Worm (Caenorhabditis elegans) whole organism, young adult: Measurements from ENCODE around the gene dtmk-1.

Experiments
- F52B5.7 ChIP-seq: sonication (generic microtip); optimal IDR thresholded peaks from 2 replicates; lab custom pipeline; 2016; ENCODE audit warnings: mild to moderate bottlenecking, missing genetic modification characterization, missing compliant biosample characterization
- Y53G8AR.9 ChIP-seq: fragments of 200-800 bp; sonication (Bioruptor generic); conservative IDR thresholded peaks from 2 replicates; pipeline ENCODE4 v1.3.6; 2022; ENCODE audit warnings: missing genetic modification reagents, missing genetic modification characterization, missing compliant biosample characterization
- Y56A3A.18 ChIP-seq: fragments of 200-800 bp; sonication (Bioruptor generic); IDR thresholded peaks from 2 replicates; pipeline ENCODE4 v1.3.6; 2022; ENCODE audit warnings: missing genetic modification reagents, missing genetic modification characterization, missing compliant biosample characterization
- Y67H2A.10 ChIP-seq: fragments of 200-800 bp; sonication (Bioruptor generic); conservative IDR thresholded peaks from 2 replicates; pipeline ENCODE4 v1.3.6; 2022; ENCODE audit warnings: missing genetic modification reagents, missing genetic modification characterization, missing compliant biosample characterization
- ccch-3 ChIP-seq: fragments of 200-800 bp; sonication (Bioruptor generic); optimal IDR thresholded peaks from 2 replicates; lab custom pipeline; 2018; ENCODE audit warnings: mild to moderate bottlenecking, missing genetic modification characterization, missing compliant biosample characterization
- cebp-2 ChIP-seq: fragments of 200-800 bp; sonication (Bioruptor generic); IDR thresholded peaks from 2 replicates; pipeline ENCODE4 v1.3.6; 2022; ENCODE audit warnings: missing genetic modification characterization, missing compliant biosample characterization
- egl-44 ChIP-seq: fragments of 200-800 bp; sonication (Bioruptor generic); IDR thresholded peaks from 2 replicates; pipeline ENCODE4 v1.3.6; 2022; ENCODE audit warnings: missing genetic modification reagents, missing genetic modification characterization, missing compliant biosample characterization
- him-1 ChIP-seq: sonication (generic microtip); optimal IDR thresholded peaks from 2 replicates; lab custom pipeline; 2016; ENCODE audit warnings: missing genotype, missing genetic modification reagents, missing genetic modification characterization, missing compliant biosample characterization
- hlh-26 ChIP-seq: fragments of 200-800 bp; sonication (Bioruptor generic); conservative IDR thresholded peaks from 2 replicates; pipeline ENCODE4 v1.3.6; 2022; ENCODE audit warnings: missing genetic modification reagents, missing genetic modification characterization, missing compliant biosample characterization
- hsf-1 ChIP-seq: fragments of 200-800 bp; sonication (Bioruptor generic); IDR thresholded peaks from 2 replicates; pipeline ENCODE4 v1.3.6; 2022; ENCODE audit warnings: missing genetic modification reagents, missing genetic modification characterization, missing compliant biosample characterization
- madf-6 ChIP-seq: fragments of 200-800 bp; sonication (Bioruptor generic); IDR thresholded peaks from 2 replicates; pipeline ENCODE4 v1.3.6; 2022; ENCODE audit warnings: missing genetic modification reagents, missing genetic modification characterization, missing compliant biosample characterization
- nfyb-1 ChIP-seq: fragments of 200-800 bp; sonication (Bioruptor generic); IDR thresholded peaks from 2 replicates; pipeline ENCODE4 v1.3.6; 2022; ENCODE audit warnings: missing genetic modification reagents, missing genetic modification characterization, missing compliant biosample characterization
- sptf-2 ChIP-seq: fragments of 200-800 bp; sonication (Bioruptor generic); optimal IDR thresholded peaks from 2 replicates; lab custom pipeline; 2018; ENCODE audit warnings: mild to moderate bottlenecking, missing genetic modification characterization, missing compliant biosample characterization
- tbx-9 ChIP-seq: sonication (generic microtip); optimal IDR thresholded peaks from 2 replicates; lab custom pipeline; 2016; ENCODE audit warnings: borderline replicate concordance, missing genetic modification characterization, inconsistent platforms, missing compliant biosample characterization

The dtmk-1 gene

ce11 chrII:9914999-9915398 lies 51.9 kb downstream of the dtmk-1 start, which contains the start of gene F26C11.3:
Gene F26C11.3, minus strand, starts transcription at chrII:9915099.
- no peak for TF ChIP-seq Y67H2A.10 (GFP tag; lab: Robert Waterston, UW)
- no peak for TF ChIP-seq Y53G8AR.9 (GFP tag; lab: Robert Waterston, UW)
- no peak for TF ChIP-seq hsf-1 (GFP tag; lab: Robert Waterston, UW)
- TF ChIP-seq F52B5.7 (tag; lab: Kevin White, UChicago) = no peak
- TF ChIP-seq Y56A3A.18 (GFP tag; lab: Robert Waterston, UW) = no peak
- TF ChIP-seq tbx-9 (tag; lab: Kevin White, UChicago) = no peak
- no peak for TF ChIP-seq madf-6 (GFP tag; lab: Robert Waterston, UW)
- TF ChIP-seq ccch-3 (GFP tag; lab: Kevin White, UChicago) = no peak
- TF ChIP-seq egl-44 = no peak
- TF ChIP-seq sptf-2 (GFP tag; lab: Kevin White, UChicago) = no peak
- TF ChIP-seq nfyb-1 (GFP tag; lab: Robert Waterston, UW) = no peak
- no peak for TF ChIP-seq hlh-26 (GFP tag; lab: Robert Waterston, UW)
- no peak for TF ChIP-seq him-1
- no peak for TF ChIP-seq cebp-2 (GFP tag; lab: Robert Waterston, UW)
